Worm (Caenorhabditis elegans) whole organism, young adult: ENCODE measurements around the gene sru-35.

Experiments
- B0261.1 ChIP-seq: sonication (generic microtip); optimal IDR thresholded peaks from 2 replicates; lab custom pipeline; 2016; ENCODE audit warnings: mild to moderate bottlenecking, missing genetic modification characterization, moderate library complexity, missing compliant biosample characterization
- C17E4.6 ChIP-seq: fragments of 200-800 bp; sonication (Bioruptor generic); IDR thresholded peaks from 2 replicates; pipeline ENCODE4 v1.3.6; 2022; ENCODE audit warnings: missing genetic modification reagents, missing genetic modification characterization, missing compliant biosample characterization
- F23B12.7 ChIP-seq: sonication (generic microtip); optimal IDR thresholded peaks from 2 replicates; lab custom pipeline; 2017; ENCODE audit warnings: missing genetic modification characterization, mild to moderate bottlenecking, missing compliant biosample characterization, antibody characterized with exemption, moderate library complexity; ENCODE audit not compliant: insufficient read depth
- F39B2.1 ChIP-seq: fragments of 200-800 bp; sonication (Bioruptor generic); IDR thresholded peaks from 2 replicates; pipeline ENCODE4 v1.3.6; 2022; ENCODE audit warnings: missing genetic modification reagents, missing genetic modification characterization, missing compliant biosample characterization
- F57A8.1 ChIP-seq: fragments of 200-800 bp; sonication (Bioruptor generic); optimal IDR thresholded peaks from 2 replicates; lab custom pipeline; 2018; ENCODE audit warnings: mild to moderate bottlenecking, missing genetic modification characterization, moderate library complexity, missing compliant biosample characterization
- F57C9.4 ChIP-seq: sonication (generic microtip); optimal IDR thresholded peaks from 2 replicates; lab custom pipeline; 2017; ENCODE audit warnings: mild to moderate bottlenecking, missing genetic modification characterization, missing compliant biosample characterization
- K11D2.4 ChIP-seq: fragments of 200-800 bp; sonication (Bioruptor generic); IDR thresholded peaks from 2 replicates; pipeline ENCODE4 v1.3.6; 2022; ENCODE audit warnings: missing genetic modification reagents, missing genetic modification characterization, missing compliant biosample characterization
- T26A5.8 ChIP-seq: sonication (generic microtip); optimal IDR thresholded peaks from 2 replicates; lab custom pipeline; 2016; ENCODE audit warnings: missing genetic modification characterization, missing compliant biosample characterization
- Y56A3A.18 ChIP-seq: fragments of 200-800 bp; sonication (Bioruptor generic); IDR thresholded peaks from 2 replicates; pipeline ENCODE4 v1.3.6; 2022; ENCODE audit warnings: missing genetic modification reagents, missing genetic modification characterization, missing compliant biosample characterization
- Y79H2A.3 ChIP-seq: fragments of 200-800 bp; sonication (Bioruptor generic); conservative IDR thresholded peaks from 2 replicates; pipeline ENCODE4 v1.3.6; 2022; ENCODE audit warnings: missing genetic modification reagents, missing genetic modification characterization, missing compliant biosample characterization
- Y95B8A.8 ChIP-seq: fragments of 200-800 bp; sonication (Bioruptor generic); IDR thresholded peaks from 2 replicates; pipeline ENCODE4 v1.3.6; 2022; ENCODE audit warnings: missing genetic modification reagents, missing genetic modification characterization, missing compliant biosample characterization
- aptf-3 ChIP-seq: fragments of 200-800 bp; sonication (Bioruptor generic); IDR thresholded peaks from 2 replicates; pipeline ENCODE4 v1.3.6; 2022; ENCODE audit warnings: missing genetic modification characterization, missing compliant biosample characterization
- atf-7 ChIP-seq: sonication (generic microtip); optimal IDR thresholded peaks from 2 replicates; lab custom pipeline; 2017; ENCODE audit warnings: mild to moderate bottlenecking, missing genetic modification characterization, missing compliant biosample characterization
- attf-5 ChIP-seq: fragments of 200-800 bp; sonication (Bioruptor generic); optimal IDR thresholded peaks from 2 replicates; lab custom pipeline; 2018; ENCODE audit warnings: mild to moderate bottlenecking, missing genetic modification characterization, missing compliant biosample characterization
- ccch-3 ChIP-seq: fragments of 200-800 bp; sonication (Bioruptor generic); optimal IDR thresholded peaks from 2 replicates; lab custom pipeline; 2018; ENCODE audit warnings: mild to moderate bottlenecking, missing genetic modification characterization, missing compliant biosample characterization
- chd-7 ChIP-seq: sonication (generic microtip); optimal IDR thresholded peaks from 2 replicates; lab custom pipeline; 2016; ENCODE audit warnings: mild to moderate bottlenecking, missing genetic modification characterization, moderate library complexity, missing compliant biosample characterization
- dpl-1 ChIP-seq: fragments of 150-350 bp; optimal IDR thresholded peaks from 2 replicates; lab custom pipeline; 2014; ENCODE audit warnings: missing biosample characterization, missing genetic modification reagents, missing genetic modification characterization
- egl-18 ChIP-seq: fragments of 200-800 bp; sonication (Bioruptor generic); IDR thresholded peaks from 2 replicates; pipeline ENCODE4 v1.3.6; 2022; ENCODE audit warnings: missing genetic modification reagents, missing genetic modification characterization, missing compliant biosample characterization
- gei-17 ChIP-seq: fragments of 200-800 bp; sonication (Bioruptor generic); optimal IDR thresholded peaks from 2 replicates; lab custom pipeline; 2018; ENCODE audit warnings: mild to moderate bottlenecking, missing genetic modification characterization, missing compliant biosample characterization
- hrde-1 ChIP-seq: sonication (generic microtip); optimal IDR thresholded peaks from 2 replicates; lab custom pipeline; 2016; ENCODE audit warnings: missing genetic modification characterization, mild to moderate bottlenecking, missing compliant biosample characterization, moderate library complexity, missing genotype, missing genetic modification reagents, borderline replicate concordance
- lag-1 ChIP-seq: fragments of 200-800 bp; sonication (Bioruptor generic); IDR thresholded peaks from 2 replicates; pipeline ENCODE4 v1.3.6; 2022; ENCODE audit warnings: missing genetic modification reagents, missing genetic modification characterization, missing compliant biosample characterization
- lin-26 ChIP-seq: fragments of 200-800 bp; sonication (Bioruptor generic); IDR thresholded peaks from 2 replicates; pipeline ENCODE4 v1.3.6; 2022; ENCODE audit warnings: missing genetic modification reagents, missing genetic modification characterization, missing compliant biosample characterization
- lin-54 ChIP-seq: fragments of 200-800 bp; sonication (Bioruptor generic); optimal IDR thresholded peaks from 2 replicates; lab custom pipeline; 2018; ENCODE audit warnings: mild to moderate bottlenecking, missing genetic modification characterization, missing compliant biosample characterization
- lsy-27 ChIP-seq: sonication (generic microtip); optimal IDR thresholded peaks from 2 replicates; lab custom pipeline; 2017; ENCODE audit warnings: missing genetic modification characterization, mild to moderate bottlenecking, missing compliant biosample characterization, antibody characterized with exemption, missing genotype, borderline replicate concordance; ENCODE audit not compliant: insufficient read depth
- madf-10 ChIP-seq: sonication (generic microtip); optimal IDR thresholded peaks from 2 replicates; lab custom pipeline; 2016; ENCODE audit warnings: mild to moderate bottlenecking, missing genetic modification characterization, missing compliant biosample characterization
- madf-8 ChIP-seq: fragments of 200-800 bp; sonication (Bioruptor generic); conservative IDR thresholded peaks from 2 replicates; pipeline ENCODE4 v1.3.6; 2022; ENCODE audit warnings: missing genetic modification reagents, missing genetic modification characterization, missing compliant biosample characterization
- mel-28 ChIP-seq: sonication (generic microtip); optimal IDR thresholded peaks from 2 replicates; lab custom pipeline; 2016; ENCODE audit warnings: borderline replicate concordance, mild to moderate bottlenecking, missing genetic modification characterization, missing compliant biosample characterization
- mes-4 ChIP-seq: sonication (generic microtip); optimal IDR thresholded peaks from 2 replicates; lab custom pipeline; 2016; ENCODE audit warnings: missing genotype, missing genetic modification characterization, missing compliant biosample characterization
- nfya-2 ChIP-seq: fragments of 200-800 bp; sonication (Bioruptor generic); IDR thresholded peaks from 2 replicates; pipeline ENCODE4 v1.3.6; 2022; ENCODE audit warnings: missing genetic modification reagents, missing genetic modification characterization, missing compliant biosample characterization
- nhr-27 ChIP-seq: fragments of 200-800 bp; sonication (Bioruptor generic); optimal IDR thresholded peaks from 2 replicates; lab custom pipeline; 2018; ENCODE audit warnings: mild to moderate bottlenecking, missing genetic modification characterization, moderate library complexity, missing compliant biosample characterization
- rcor-1 ChIP-seq: fragments of 200-800 bp; sonication (Bioruptor generic); IDR thresholded peaks from 2 replicates; pipeline ENCODE4 v1.3.6; 2022; ENCODE audit warnings: missing genetic modification reagents, missing genetic modification characterization, missing compliant biosample characterization
- snpc-3.4 ChIP-seq: sonication (generic microtip); optimal IDR thresholded peaks from 2 replicates; lab custom pipeline; 2017; ENCODE audit warnings: missing genetic modification characterization, mild to moderate bottlenecking, missing compliant biosample characterization, antibody characterized with exemption, moderate library complexity, missing genotype, missing genetic modification reagents
- snpc-4 ChIP-seq, 5 experiments: fragments of 150-350 bp in 1 of 5; sonication (generic microtip) in 4 of 5; optimal IDR thresholded peaks; 2 replicates each; lab custom pipeline; 2014 to 2018; ENCODE audit warnings: missing genetic modification characterization in 5 of 5, missing biosample characterization in 3 of 5, antibody characterized with exemption in 2 of 5, mild to moderate bottlenecking in 2 of 5, missing compliant biosample characterization in 2 of 5, missing genotype in 2 of 5, moderate library complexity in 2 of 5, missing genetic modification reagents in 1 of 5
- tlf-1 ChIP-seq: fragments of 200-800 bp; sonication (Bioruptor generic); optimal IDR thresholded peaks from 2 replicates; lab custom pipeline; 2018; ENCODE audit warnings: mild to moderate bottlenecking, missing genetic modification characterization, missing compliant biosample characterization
- unc-130 ChIP-seq: sonication (generic microtip); optimal IDR thresholded peaks from 2 replicates; lab custom pipeline; 2016; ENCODE audit warnings: missing genetic modification reagents, missing genetic modification characterization, missing compliant biosample characterization
- ztf-22 ChIP-seq: fragments of 200-800 bp; sonication (Bioruptor generic); optimal IDR thresholded peaks from 2 replicates; lab custom pipeline; 2018; ENCODE audit warnings: mild to moderate bottlenecking, missing genetic modification characterization, moderate library complexity, missing compliant biosample characterization
- ztf-25 ChIP-seq: fragments of 200-800 bp; sonication (Bioruptor generic); IDR thresholded peaks from 2 replicates; pipeline ENCODE4 v1.3.6; 2022; ENCODE audit warnings: missing genetic modification reagents, missing genetic modification characterization, missing compliant biosample characterization
- ztf-28 ChIP-seq: fragments of 200-800 bp; sonication (Bioruptor generic); IDR thresholded peaks from 2 replicates; pipeline ENCODE4 v1.3.6; 2022; ENCODE audit warnings: missing genetic modification reagents, missing genetic modification characterization, missing compliant biosample characterization
- ztf-6 ChIP-seq: fragments of 200-800 bp; sonication (Bioruptor generic); IDR thresholded peaks from 2 replicates; pipeline ENCODE4 v1.3.6; 2022; ENCODE audit warnings: missing genetic modification reagents, missing genetic modification characterization, missing compliant biosample characterization

sru-35 gene

DNA sequence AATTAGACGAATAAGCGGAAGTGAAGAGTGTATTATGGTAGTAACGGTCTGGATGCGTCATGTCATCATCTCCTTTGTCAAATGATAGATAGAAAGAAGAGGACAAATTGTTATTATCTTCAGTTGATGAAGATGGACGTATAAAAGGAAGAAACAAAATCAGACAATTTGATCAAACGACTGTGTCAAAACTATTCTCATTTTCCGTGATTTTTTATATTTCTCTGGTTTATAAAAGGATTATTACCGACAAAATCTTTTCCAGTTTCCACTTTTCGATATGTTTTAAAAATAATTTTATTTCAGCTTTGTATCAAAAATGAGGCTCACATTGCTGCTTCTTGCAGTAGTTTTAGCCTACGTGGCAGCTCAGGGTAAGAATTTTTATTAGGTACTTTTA lies 26.0 kb upstream of the sru-35 start, which contains the start of gene grsp-2:
TSS of gene grsp-2 (plus strand) at position 301 of the 400 bp plus-strand sequence.
- TF ChIP-seq Y95B8A.8 (GFP tag; lab: Robert Waterston, UW) (no peak), ztf-22 (GFP tag; lab: Kevin White, UChicago) (no peak), nfya-2 (GFP tag; lab: Robert Waterston, UW) (no peak), ztf-28 (GFP tag; lab: Robert Waterston, UW) (no peak), madf-10 (tag; lab: Kevin White, UChicago) (no peak), nhr-27 (no peak), Y56A3A.18 (GFP tag; lab: Robert Waterston, UW) (no peak), tlf-1 (GFP tag; lab: Kevin White, UChicago) (no peak), atf-7 (no peak), snpc-4 (GFP tag; optimal IDR thresholded peaks at IDR 0.05; lab: Kevin White, UChicago) (no peak), snpc-4 (tag; optimal IDR thresholded peaks at IDR 0.05; lab: Kevin White, UChicago) (no peak), ccch-3 (GFP tag; lab: Kevin White, UChicago) (no peak), mel-28 (tag; lab: Kevin White, UChicago) (no peak), dpl-1 (GFP tag; lab: Kevin White, UChicago) (no peak), B0261.1 (tag; lab: Kevin White, UChicago) (no peak), lag-1 (no peak), F39B2.1 (GFP tag; lab: Robert Waterston, UW) (no peak), chd-7 (tag; lab: Kevin White, UChicago) (no peak)

DNA sequence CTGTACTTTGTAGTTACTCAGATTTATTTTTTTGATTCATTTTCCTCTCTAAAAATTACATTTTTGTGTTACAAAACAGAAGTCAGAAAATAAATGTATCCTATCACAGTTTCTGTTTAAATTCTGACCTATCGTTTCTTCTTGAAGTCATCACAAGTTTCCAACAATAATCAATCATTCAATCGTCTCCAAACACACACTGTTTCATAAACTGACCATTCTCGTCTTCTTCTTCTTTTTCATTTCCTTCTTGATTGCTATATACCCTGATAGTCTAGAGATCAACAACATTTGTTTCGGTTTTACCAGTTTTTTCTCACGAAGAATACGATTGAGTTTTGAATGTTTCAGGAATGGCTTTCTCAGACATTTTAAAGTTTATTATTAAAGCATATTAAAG lies 25.1 kb upstream of the sru-35 start:
- TF ChIP-seq mes-4 (tag; lab: Kevin White, UChicago) (no peak), madf-8 (GFP tag; lab: Robert Waterston, UW) (no peak), F57C9.4 (tag; lab: Kevin White, UChicago) (no peak), unc-130 (GFP tag; lab: Kevin White, UChicago) (no peak), B0261.1 (tag; lab: Kevin White, UChicago) (no peak), F23B12.7 (tag; lab: Kevin White, UChicago) (no peak), madf-10 (tag; lab: Kevin White, UChicago) (no peak)

DNA sequence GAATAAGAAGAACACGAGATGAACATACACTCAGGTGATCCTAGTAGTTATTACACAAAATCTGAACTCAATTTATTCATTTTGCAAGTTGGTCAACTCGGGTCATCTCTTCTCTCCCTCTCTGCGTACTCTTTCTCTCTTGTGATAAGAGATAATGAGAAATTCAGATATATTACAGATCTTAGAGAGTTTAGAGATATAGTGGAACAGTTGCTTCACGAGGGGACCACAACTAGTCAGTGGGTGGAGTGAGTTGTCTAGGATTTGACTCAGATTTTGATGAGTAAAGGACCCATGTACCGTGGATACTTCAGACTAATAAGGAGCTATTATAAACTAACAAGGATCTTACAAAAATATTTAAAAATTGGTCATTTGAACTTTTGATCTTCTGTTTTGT lies 23.6 kb upstream of the sru-35 start, which contains the start of gene exc-5:
TSS of gene exc-5 (minus strand) at position 57 of the 400 bp plus-strand sequence.
- no peak for TF ChIP-seq lsy-27 (tag; lab: Kevin White, UChicago)
- TF ChIP-seq ztf-6 (GFP tag; lab: Robert Waterston, UW) = no peak
- TF ChIP-seq aptf-3 = no peak
- TF ChIP-seq rcor-1 (GFP tag; lab: Robert Waterston, UW) = no peak
- no peak for TF ChIP-seq attf-5 (GFP tag; lab: Kevin White, UChicago)
- TF ChIP-seq T26A5.8 = no peak
- TF ChIP-seq C17E4.6 (GFP tag; lab: Robert Waterston, UW) = no peak
- no peak for TF ChIP-seq lin-26 (GFP tag; lab: Robert Waterston, UW)
- no peak for TF ChIP-seq snpc-3.4 (tag; lab: Kevin White, UChicago)
- no peak for TF ChIP-seq gei-17 (GFP tag; lab: Kevin White, UChicago)
- TF ChIP-seq K11D2.4 (GFP tag; lab: Robert Waterston, UW) = no peak
- no peak for TF ChIP-seq lin-54 (GFP tag; lab: Kevin White, UChicago)
- TF ChIP-seq Y79H2A.3 (GFP tag; lab: Robert Waterston, UW) = no peak
- TF ChIP-seq ztf-25 (GFP tag; lab: Robert Waterston, UW) = no peak
- no peak for TF ChIP-seq egl-18 (GFP tag; lab: Robert Waterston, UW)
- no peak for TF ChIP-seq chd-7 (tag; lab: Kevin White, UChicago)
- no peak for TF ChIP-seq F57A8.1 (GFP tag; lab: Kevin White, UChicago)
- TF ChIP-seq hrde-1 (tag; lab: Kevin White, UChicago) = no peak
